Fruit fly (Drosophila melanogaster) whole organism, prepupa: ENCODE measurements around the gene CG2224.

Experiments
- CG15336 ChIP-seq: fragments of 200-800 bp; sonication (Bioruptor generic); IDR thresholded peaks from 2 replicates; pipeline ENCODE4 v1.3.6; 2022; ENCODE audit warnings: missing biosample characterization, missing genetic modification characterization
- CG16779 ChIP-seq: fragments of 200-800 bp; sonication (Bioruptor generic); optimal IDR thresholded peaks from 3 replicates; lab custom pipeline; 2017; ENCODE audit warnings: missing biosample characterization, mild to moderate bottlenecking, missing genetic modification characterization
- CG31627 ChIP-seq: fragments of 200-800 bp; sonication (Bioruptor generic); optimal IDR thresholded peaks from 3 replicates; lab custom pipeline; 2016; ENCODE audit warnings: missing biosample characterization, missing genetic modification characterization
- Eip93F ChIP-seq: fragments of 200-800 bp; sonication (Bioruptor generic); optimal IDR thresholded peaks from 2 replicates; lab custom pipeline; 2016; ENCODE audit warnings: missing biosample characterization, mild to moderate bottlenecking, missing genetic modification characterization
- Gug ChIP-seq: fragments of 200-800 bp; sonication (Bioruptor generic); IDR thresholded peaks from 2 replicates; pipeline ENCODE4 v1.3.6; 2022; ENCODE audit warnings: missing biosample characterization, missing genetic modification characterization
- Met ChIP-seq: fragments of 200-800 bp; sonication (Bioruptor generic); optimal IDR thresholded peaks from 3 replicates; lab custom pipeline; 2016; ENCODE audit warnings: missing biosample characterization, missing genetic modification characterization
- dsx ChIP-seq: fragments of 200-800 bp; optimal IDR thresholded peaks from 3 replicates; lab custom pipeline; 2019; ENCODE audit warnings: missing biosample characterization, mild to moderate bottlenecking, missing genetic modification characterization, moderate library complexity; ENCODE audit not compliant: poor library complexity, severe bottlenecking
- spab ChIP-seq: fragments of 200-800 bp; sonication (Bioruptor generic); optimal IDR thresholded peaks from 2 replicates; lab custom pipeline; 2017; ENCODE audit warnings: missing biosample characterization, mild to moderate bottlenecking, missing genetic modification characterization, missing genetic modification reagents

- TF ChIP-seq spab (GFP tag; lab: Kevin White, UChicago) = no peak
- TF ChIP-seq CG16779 (tag; lab: Kevin White, UChicago) = no peak
- no peak for TF ChIP-seq CG15336 (GFP tag; lab: Robert Waterston, UW)
- no peak for TF ChIP-seq Eip93F (GFP tag; lab: Kevin White, UChicago)
- no peak for TF ChIP-seq CG31627 (GFP tag; lab: Kevin White, UChicago)
- no peak for TF ChIP-seq dsx
- no peak for TF ChIP-seq Gug (GFP tag; lab: Robert Waterston, UW)
- no peak for TF ChIP-seq Met (GFP tag; lab: Kevin White, UChicago)
Observed at dm6 chr3R:30467062-30467461, 8.0 kb upstream of the CG2224 start.
